Worm (Caenorhabditis elegans) whole organism, L4 larva: ENCODE results near the gene dmsr-10.

ENCODE experiments used
- duxl-1 ChIP-seq: sonication (generic microtip); optimal IDR thresholded peaks from 2 replicates; lab custom pipeline; 2016; ENCODE audit warnings: mild to moderate bottlenecking, missing genetic modification characterization, moderate library complexity, missing compliant biosample characterization; ENCODE audit not compliant: poor library complexity
- lin-13 ChIP-seq: fragments of 150-350 bp; optimal IDR thresholded peaks from 2 replicates; lab custom pipeline; 2014; ENCODE audit warnings: missing biosample characterization, missing genetic modification reagents, missing genetic modification characterization
- nhr-11 ChIP-seq: fragments of 150-350 bp; optimal IDR thresholded peaks from 2 replicates; lab custom pipeline; 2014; ENCODE audit warnings: missing biosample characterization, missing genetic modification characterization
- pqm-1 ChIP-seq: sonication (generic microtip); optimal IDR thresholded peaks from 2 replicates; lab custom pipeline; 2017; ENCODE audit warnings: missing biosample characterization, missing genetic modification characterization
- snpc-4 ChIP-seq: fragments of 150-350 bp; optimal IDR thresholded peaks from 2 replicates; lab custom pipeline; 2014; ENCODE audit warnings: missing biosample characterization, missing genetic modification characterization
- vab-7 ChIP-seq: fragments of 200-800 bp; sonication (Bioruptor generic); IDR thresholded peaks from 2 replicates; pipeline ENCODE4 v1.3.6; 2022; ENCODE audit warnings: missing genetic modification reagents, missing genetic modification characterization, missing compliant biosample characterization
- zfp-2 ChIP-seq: sonication (generic microtip); optimal IDR thresholded peaks from 2 replicates; lab custom pipeline; 2016; ENCODE audit warnings: mild to moderate bottlenecking, missing genetic modification characterization, missing compliant biosample characterization
- zip-2 ChIP-seq: fragments of 150-350 bp; optimal IDR thresholded peaks from 2 replicates; lab custom pipeline; 2014; ENCODE audit warnings: missing biosample characterization, missing genetic modification characterization

ce11 chrV:6758017-6758416, 43.7 kb downstream of the dmsr-10 start, which contains the start of gene dbl-1:
- no peak for TF ChIP-seq nhr-11 (tag; lab: Kevin White, UChicago)
- no peak for TF ChIP-seq pqm-1 (tag; lab: Kevin White, UChicago)
- no peak for TF ChIP-seq duxl-1 (tag; lab: Kevin White, UChicago)
- no peak for TF ChIP-seq zfp-2
- TF ChIP-seq zip-2 (tag; lab: Kevin White, UChicago): no peak
- TF ChIP-seq snpc-4 (tag; lab: Kevin White, UChicago): no peak
- no peak for TF ChIP-seq lin-13 (GFP tag; lab: Kevin White, UChicago)
- TF ChIP-seq vab-7 (GFP tag; lab: Robert Waterston, UW): no peak
